Fruit fly (Drosophila melanogaster): ENCODE measurements around the gene CG1271.
A peak's percentile ranks its signal among the peaks of the same experiment; 100 is the strongest.

Gene CG1271

dm6 chr3L:3042150-3043049, 9.9 kb upstream of the CG1271 start, which contains the start of gene Prx4 (continued):
- TF ChIP-seq scrt (GFP tag; optimal IDR thresholded peaks at IDR 0.05) = peak; percentile 28
- peak; percentile 30 for TF ChIP-seq CG3995 (GFP tag; optimal IDR thresholded peaks at IDR 0.05)
- TF ChIP-seq CG17802 (tag; optimal IDR thresholded peaks at IDR 0.05) = peak; percentile 18
- TF ChIP-seq chn (GFP tag; optimal IDR thresholded peaks at IDR 0.05) = peak; percentile 11
- TF ChIP-seq CG9932 (GFP tag; IDR thresholded peaks at IDR 0.05) = peak; percentile 74
- peak; percentile 76 for TF ChIP-seq CG11247 (GFP tag; IDR thresholded peaks at IDR 0.05)
- peak; percentile 35 for TF ChIP-seq CG17568 (GFP tag; optimal IDR thresholded peaks at IDR 0.05)
- TF ChIP-seq Spps (tag; optimal IDR thresholded peaks at IDR 0.05) = peak; percentile 50
- TF ChIP-seq CG30403 (GFP tag; optimal IDR thresholded peaks at IDR 0.05) = peak; percentile 76
- TF ChIP-seq twi (tag; optimal IDR thresholded peaks at IDR 0.05) = peak; percentile 18
- peak; percentile 96 for TF ChIP-seq grau (tag; optimal IDR thresholded peaks at IDR 0.05)
- TF ChIP-seq PHDP (tag; optimal IDR thresholded peaks at IDR 0.05) = peak; percentile 74
- no peak for TF ChIP-seq tna (GFP tag; IDR thresholded peaks at IDR 0.05; ENCODE audit: partially characterized antibody)
- TF ChIP-seq CG4820 (GFP tag; optimal IDR thresholded peaks at IDR 0.05) = peak; percentile 31
- peak; percentile 64 for TF ChIP-seq org-1 (GFP tag; optimal IDR thresholded peaks at IDR 0.05)
- TF ChIP-seq hkb (optimal IDR thresholded peaks at IDR 0.05) = no peak
- peak; percentile 78 for TF ChIP-seq hkb (GFP tag; IDR thresholded peaks at IDR 0.05)
- peak; percentile 73 for TF ChIP-seq lilli (GFP tag; optimal IDR thresholded peaks at IDR 0.05)
- TF ChIP-seq CG17385 (GFP tag; optimal IDR thresholded peaks at IDR 0.05) = peak; percentile 68
- peak; percentile 55 for TF ChIP-seq CG14050 (GFP tag; IDR thresholded peaks at IDR 0.05)
- 0 out of 2 replicates have a peak, but pooled peaks have one; percentile 14 for TF ChIP-seq ham (GFP tag; IDR thresholded peaks at IDR 0.05)
- TF ChIP-seq tio (GFP tag; optimal IDR thresholded peaks at IDR 0.05) = peak; percentile 39
- TF ChIP-seq CG12769 (tag; optimal IDR thresholded peaks at IDR 0.05) = peak; percentile 64
- TF ChIP-seq Dek (tag; optimal IDR thresholded peaks at IDR 0.05) = peak; percentile 69
- TF ChIP-seq en (GFP tag; optimal IDR thresholded peaks at IDR 0.05) = no peak
- TF ChIP-seq CG2678 (tag; optimal IDR thresholded peaks at IDR 0.05) = peak; percentile 82
- peak; percentile 86 for TF ChIP-seq sisA (GFP tag; IDR thresholded peaks at IDR 0.05)
- TF ChIP-seq tgo (GFP tag; IDR thresholded peaks at IDR 0.05) = peak; percentile 69
- no peak for TF ChIP-seq CG10431 (GFP tag; optimal IDR thresholded peaks at IDR 0.05)
- TF ChIP-seq odd (GFP tag; optimal IDR thresholded peaks at IDR 0.05) = peak; percentile 49
- TF ChIP-seq Hmx (GFP tag; optimal IDR thresholded peaks at IDR 0.05) = no peak
- no peak for TF ChIP-seq chinmo (GFP tag; IDR thresholded peaks at IDR 0.05; ENCODE audit: partially characterized antibody)
- TF ChIP-seq Sin3A (optimal IDR thresholded peaks at IDR 0.05) = no peak
- TF ChIP-seq CG31365 (tag; optimal IDR thresholded peaks at IDR 0.05) = no peak
- peak; percentile 52 for TF ChIP-seq CG10147 (GFP tag; optimal IDR thresholded peaks at IDR 0.05)
- TF ChIP-seq HmgD (GFP tag; optimal IDR thresholded peaks at IDR 0.05) = no peak
- peak; percentile 48 for TF ChIP-seq CG6683 (GFP tag; optimal IDR thresholded peaks at IDR 0.05)
- TF ChIP-seq gt (GFP tag; IDR thresholded peaks at IDR 0.05) = no peak
- TF ChIP-seq wek (GFP tag; optimal IDR thresholded peaks at IDR 0.05) = peak; percentile 6
- TF ChIP-seq CG17328 (GFP tag; IDR thresholded peaks at IDR 0.05) = peak; percentile 71
- peak; percentile 62 for TF ChIP-seq CG13775 (GFP tag; optimal IDR thresholded peaks at IDR 0.05)
- TF ChIP-seq CG43689 (GFP tag; IDR thresholded peaks at IDR 0.05) = 0 out of 2 replicates have a peak, but pooled peaks have one; percentile 20
- peak; percentile 51; the same call in 1 of the 2 replicates for TF ChIP-seq CG10321 (GFP tag; IDR thresholded peaks at IDR 0.05)
- TF ChIP-seq vvl (GFP tag; IDR thresholded peaks at IDR 0.05) = peak; percentile 88; the same call in 1 of the 2 replicates
- no peak for TF ChIP-seq cato (GFP tag; optimal IDR thresholded peaks at IDR 0.05; ENCODE audit: borderline replicate concordance)
- TF ChIP-seq dimm (GFP tag; IDR thresholded peaks at IDR 0.05) = peak; percentile 49; the same call in 1 of the 2 replicates
- no peak for TF ChIP-seq CG3065 (GFP tag; optimal IDR thresholded peaks at IDR 0.05)
- TF ChIP-seq CG12155 (GFP tag; optimal IDR thresholded peaks at IDR 0.05) = peak; percentile 66
- peak; percentile 44 for TF ChIP-seq CG14667 (GFP tag; IDR thresholded peaks at IDR 0.05)
